Fruit fly (Drosophila melanogaster): Measurements from ENCODE around the gene Acsf3.

Gene Acsf3

dm6 chrX:7336962-7337844, 8.4 kb downstream of the Acsf3 start, which contains the start of gene CBP (continued):
- TF ChIP-seq CG12155 (GFP tag; optimal IDR thresholded peaks at IDR 0.05) (peak; percentile 93), maf-S (GFP tag; optimal IDR thresholded peaks at IDR 0.05) (peak; percentile 96), CG17912 (GFP tag; optimal IDR thresholded peaks at IDR 0.05) (peak; percentile 94), Nf-YC (tag; optimal IDR thresholded peaks at IDR 0.05) (peak; percentile 87), Abd-B (GFP tag; optimal IDR thresholded peaks at IDR 0.05) (peak; percentile 95), scrt (GFP tag; optimal IDR thresholded peaks at IDR 0.05) (peak; percentile 94), Taf1 (GFP tag; IDR thresholded peaks at IDR 0.05) (peak; percentile 73), repo (GFP tag; optimal IDR thresholded peaks at IDR 0.05) (peak; percentile 96), CG12942 (GFP tag; optimal IDR thresholded peaks at IDR 0.05) (peak; percentile 96), Stat92E (GFP tag; optimal IDR thresholded peaks at IDR 0.05) (peak in 1 of 3 experiments; percentile 96), CG1792 (GFP tag; optimal IDR thresholded peaks at IDR 0.05) (peak; percentile 95), Nf-YA (GFP tag; IDR thresholded peaks at IDR 0.05) (peak; percentile 90), lab (GFP tag; optimal IDR thresholded peaks at IDR 0.05) (peak; percentile 98), so (GFP tag; IDR thresholded peaks at IDR 0.05) (peak; percentile 96), Sin3A (optimal IDR thresholded peaks at IDR 0.05) (no peak), stc (GFP tag; IDR thresholded peaks at IDR 0.05) (peak; percentile 97), CG3065 (GFP tag; optimal IDR thresholded peaks at IDR 0.05) (peak; percentile 94), CG4730 (GFP tag; IDR thresholded peaks at IDR 0.05) (peak; percentile 93), Xrp1 (GFP tag; IDR thresholded peaks at IDR 0.05) (peak; percentile 98), CG13775 (GFP tag; optimal IDR thresholded peaks at IDR 0.05) (peak; percentile 97), Scr (GFP tag; IDR thresholded peaks at IDR 0.05; ENCODE audit: partially characterized antibody) (no peak), CG17186 (GFP tag; optimal IDR thresholded peaks at IDR 0.05) (peak; percentile 92), row (GFP tag; IDR thresholded peaks at IDR 0.05) (peak; percentile 95), CG6683 (GFP tag; optimal IDR thresholded peaks at IDR 0.05) (peak; percentile 92), CG6765 (GFP tag; optimal IDR thresholded peaks at IDR 0.05) (peak; percentile 92), Sox102F (GFP tag; optimal IDR thresholded peaks at IDR 0.05) (peak; percentile 98), CG34422 (GFP tag; IDR thresholded peaks at IDR 0.05) (peak; percentile 95), mam (GFP tag; optimal IDR thresholded peaks at IDR 0.05) (peak; percentile 96), CG9876 (GFP tag; optimal IDR thresholded peaks at IDR 0.05) (peak; percentile 90), CG31224 (GFP tag; IDR thresholded peaks at IDR 0.05) (peak; percentile 89), lbe (GFP tag; optimal IDR thresholded peaks at IDR 0.05) (peak; percentile 83), oc (tag; optimal IDR thresholded peaks at IDR 0.05) (peak; percentile 98), pros (GFP tag; optimal IDR thresholded peaks at IDR 0.05) (peak; percentile 99), Hmx (GFP tag; optimal IDR thresholded peaks at IDR 0.05) (peak; percentile 85), Ptx1 (GFP tag; IDR thresholded peaks at IDR 0.05) (peak; percentile 97), kay (GFP tag; optimal IDR thresholded peaks at IDR 0.05) (peak; percentile 95), CG14014 (GFP tag; IDR thresholded peaks at IDR 0.05) (peak; percentile 93), hth (optimal IDR thresholded peaks at IDR 0.05) (no peak), slou (GFP tag; optimal IDR thresholded peaks at IDR 0.05) (peak; percentile 92), Max (GFP tag; optimal IDR thresholded peaks at IDR 0.05) (peak; percentile 95), CG33213 (GFP tag; optimal IDR thresholded peaks at IDR 0.05) (peak; percentile 97), dm (GFP tag; optimal IDR thresholded peaks at IDR 0.05) (peak; percentile 93), h (optimal IDR thresholded peaks at IDR 0.05) (no peak), kni (GFP tag; optimal IDR thresholded peaks at IDR 0.05) (peak; percentile 96), gcm2 (GFP tag; optimal IDR thresholded peaks at IDR 0.05) (peak; percentile 93), CG4282 (GFP tag; optimal IDR thresholded peaks at IDR 0.05) (peak; percentile 83), slp2 (GFP tag; optimal IDR thresholded peaks at IDR 0.05) (peak; percentile 97), CG13287 (GFP tag; IDR thresholded peaks at IDR 0.05; ENCODE audit: partially characterized antibody) (no peak), Mes4 (GFP tag; optimal IDR thresholded peaks at IDR 0.05) (peak; percentile 98), bowl (GFP tag; IDR thresholded peaks at IDR 0.05) (peak; percentile 90)
